Worm (Caenorhabditis elegans): ENCODE data around the gene fbxa-81.

DNA sequence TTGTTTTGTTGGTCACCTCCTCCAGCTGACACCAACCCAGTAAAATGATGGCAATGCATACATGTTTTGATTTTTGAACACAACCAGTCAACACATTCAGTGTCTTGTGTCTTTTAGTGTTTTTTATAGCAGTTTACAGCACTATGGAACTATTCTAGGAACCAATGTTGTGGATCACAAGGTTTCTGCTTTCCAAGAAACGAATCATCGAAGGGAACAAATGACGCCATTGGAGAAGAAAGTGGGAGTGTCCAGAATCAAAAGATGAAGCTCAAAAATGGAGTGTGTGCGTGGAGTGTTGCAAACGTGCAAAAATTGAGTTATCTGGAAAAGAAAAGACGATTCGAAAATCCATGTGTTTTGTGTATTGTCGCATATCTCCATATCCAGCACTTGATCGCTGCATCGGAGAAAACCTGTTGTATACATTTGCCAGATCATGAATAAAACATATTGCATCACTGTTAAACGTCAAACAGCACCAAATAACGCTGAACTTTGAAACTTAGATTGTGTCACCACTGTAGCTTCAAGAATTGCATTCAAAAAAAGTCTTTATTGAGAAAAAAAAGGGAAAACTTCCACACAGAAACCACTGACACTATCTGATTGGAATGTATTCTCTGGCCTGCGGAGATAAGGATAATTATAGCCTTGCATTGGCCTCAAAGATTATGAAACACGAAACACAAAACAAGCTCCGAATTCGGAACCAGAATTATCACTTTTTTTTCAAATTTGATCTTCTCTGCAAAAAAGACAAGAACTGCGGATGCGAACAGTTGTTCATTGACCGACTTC, 20.6 kb upstream of the fbxa-81 start:
- TF ChIP-seq ceh-9 (tag; optimal IDR thresholded peaks at IDR 0.05) (no peak), egl-5 (tag; optimal IDR thresholded peaks at IDR 0.05) (no peak), nhr-76 (tag; optimal IDR thresholded peaks at IDR 0.05) (no peak), nhr-237 (tag; optimal IDR thresholded peaks at IDR 0.05) (no peak)

Data from whole organism, L3 larva.